Fruit fly (Drosophila melanogaster) whole organism, pupa: Measurements from ENCODE around the gene CG5446.

Experiments
- CG10348 ChIP-seq: fragments of 200-800 bp; sonication (Bioruptor generic); IDR thresholded peaks from 2 replicates; pipeline ENCODE4 v1.3.6; 2022; ENCODE audit warnings: missing biosample characterization, missing genetic modification characterization
- CG12605 ChIP-seq: fragments of 200-800 bp; sonication (Bioruptor generic); IDR thresholded peaks from 2 replicates; pipeline ENCODE4 v1.3.6; 2022; ENCODE audit warnings: missing biosample characterization, missing genetic modification characterization
- CG13204 ChIP-seq: fragments of 200-800 bp; sonication (Bioruptor generic); optimal IDR thresholded peaks from 2 replicates; lab custom pipeline; 2018; ENCODE audit warnings: missing biosample characterization, mild to moderate bottlenecking, missing genetic modification characterization, moderate library complexity
- CG14655 ChIP-seq: fragments of 200-800 bp; sonication (Bioruptor generic); optimal IDR thresholded peaks from 3 replicates; lab custom pipeline; 2017; ENCODE audit warnings: mild to moderate bottlenecking, missing biosample characterization, missing genetic modification reagents, missing genetic modification characterization
- CG15710 ChIP-seq: fragments of 200-800 bp; sonication (Bioruptor generic); optimal IDR thresholded peaks from 2 replicates; lab custom pipeline; 2018; ENCODE audit warnings: missing biosample characterization, mild to moderate bottlenecking, missing genetic modification characterization, moderate library complexity
- CG17806 ChIP-seq: fragments of 200-800 bp; sonication (Bioruptor generic); optimal IDR thresholded peaks from 2 replicates; lab custom pipeline; 2018; ENCODE audit warnings: missing biosample characterization, mild to moderate bottlenecking, missing genetic modification characterization, moderate library complexity
- CG32121 ChIP-seq: fragments of 200-800 bp; sonication (Bioruptor generic); IDR thresholded peaks from 2 replicates; pipeline ENCODE4 v1.3.6; 2022; ENCODE audit warnings: missing biosample characterization, missing genetic modification characterization
- CG34367 ChIP-seq: fragments of 200-800 bp; sonication (Bioruptor generic); optimal IDR thresholded peaks from 2 replicates; lab custom pipeline; 2018; ENCODE audit warnings: missing biosample characterization, mild to moderate bottlenecking, missing genetic modification characterization
- CG4496 ChIP-seq: fragments of 200-800 bp; sonication (Bioruptor generic); IDR thresholded peaks from 3 replicates; pipeline ENCODE4 v1.3.6; 2022; ENCODE audit warnings: missing biosample characterization, missing genetic modification characterization
- CG8159 ChIP-seq: fragments of 200-800 bp; sonication (Bioruptor generic); optimal IDR thresholded peaks from 3 replicates; lab custom pipeline; 2018; ENCODE audit warnings: missing biosample characterization, mild to moderate bottlenecking, missing genetic modification characterization, moderate library complexity
- CG8301 ChIP-seq: fragments of 200-800 bp; sonication (Bioruptor generic); optimal IDR thresholded peaks from 2 replicates; lab custom pipeline; 2018; ENCODE audit warnings: missing biosample characterization, mild to moderate bottlenecking, missing genetic modification characterization
- CG9948 ChIP-seq: fragments of 200-800 bp; sonication (Bioruptor generic); optimal IDR thresholded peaks from 2 replicates; lab custom pipeline; 2018; ENCODE audit warnings: missing biosample characterization, mild to moderate bottlenecking, missing genetic modification characterization, moderate library complexity
- D1 ChIP-seq: fragments of 200-800 bp; sonication (Bioruptor generic); optimal IDR thresholded peaks from 2 replicates; lab custom pipeline; 2018; ENCODE audit warnings: missing biosample characterization, mild to moderate bottlenecking, missing genetic modification characterization, moderate library complexity
- EcR ChIP-seq: fragments of 200-800 bp; sonication (Bioruptor generic); optimal IDR thresholded peaks from 3 replicates; lab custom pipeline; 2019; ENCODE audit warnings: missing biosample characterization, missing genetic modification characterization, mild to moderate bottlenecking, moderate library complexity, missing genetic modification reagents
- Ets98B ChIP-seq: fragments of 200-800 bp; sonication (Bioruptor generic); IDR thresholded peaks from 2 replicates; pipeline ENCODE4 v1.3.6; 2022; ENCODE audit warnings: missing biosample characterization, missing genetic modification characterization
- Pif1A ChIP-seq: fragments of 200-800 bp; sonication (Bioruptor generic); optimal IDR thresholded peaks from 3 replicates; lab custom pipeline; 2016; ENCODE audit warnings: missing biosample characterization, missing genetic modification characterization
- Pif1B ChIP-seq: fragments of 200-800 bp; sonication (Bioruptor generic); optimal IDR thresholded peaks from 3 replicates; lab custom pipeline; 2016; ENCODE audit warnings: missing biosample characterization, missing genetic modification characterization
- Snoo ChIP-seq: fragments of 200-800 bp; sonication (Bioruptor generic); optimal IDR thresholded peaks from 3 replicates; lab custom pipeline; 2017; ENCODE audit warnings: missing biosample characterization, mild to moderate bottlenecking, missing genetic modification characterization, inconsistent platforms
- fd96Ca ChIP-seq: fragments of 200-800 bp; sonication (Bioruptor generic); IDR thresholded peaks from 3 replicates; pipeline ENCODE4 v1.3.6; 2022; ENCODE audit warnings: missing biosample characterization, missing genetic modification characterization
- gl ChIP-seq: fragments of 200-800 bp; sonication (Bioruptor generic); optimal IDR thresholded peaks from 2 replicates; lab custom pipeline; 2018; ENCODE audit warnings: missing biosample characterization, mild to moderate bottlenecking, missing genetic modification characterization
- rn ChIP-seq: fragments of 200-800 bp; sonication (Bioruptor generic); IDR thresholded peaks from 2 replicates; pipeline ENCODE4 v1.3.6; 2022; ENCODE audit warnings: missing biosample characterization, missing genetic modification characterization

The CG5446 gene

DNA sequence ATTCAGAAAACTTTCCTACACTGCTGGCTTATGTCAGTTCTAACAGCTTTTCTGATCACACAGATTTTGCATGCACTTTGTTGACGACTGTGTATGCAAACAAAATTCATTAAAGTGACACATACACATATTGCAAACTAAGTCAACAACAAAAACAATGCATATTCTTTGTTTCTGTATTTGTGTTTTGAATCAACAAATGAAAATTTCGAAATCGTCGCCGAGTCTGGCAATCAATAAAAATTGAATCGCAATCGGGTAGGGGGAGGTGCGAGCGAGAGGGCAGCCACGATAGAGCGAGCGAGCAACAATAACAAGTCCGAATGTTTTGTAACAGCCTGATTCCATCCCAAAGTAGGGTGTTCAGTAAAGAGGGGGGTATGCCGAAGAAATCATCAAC, 35.5 kb upstream of the CG5446 start:
- TF ChIP-seq Snoo (tag; lab: Kevin White, UChicago) (no peak), Pif1A (GFP tag; lab: Kevin White, UChicago) (no peak), rn (GFP tag; lab: Robert Waterston, UW) (no peak), Pif1B (GFP tag; lab: Kevin White, UChicago) (no peak), CG13204 (GFP tag; lab: Kevin White, UChicago) (no peak), CG14655 (GFP tag; lab: Kevin White, UChicago) (no peak), CG8301 (tag; lab: Kevin White, UChicago) (no peak), CG34367 (tag; lab: Kevin White, UChicago) (no peak), CG4496 (GFP tag; lab: Robert Waterston, UW) (no peak), gl (tag; lab: Kevin White, UChicago) (no peak), D1 (no peak), CG8159 (no peak)

DNA sequence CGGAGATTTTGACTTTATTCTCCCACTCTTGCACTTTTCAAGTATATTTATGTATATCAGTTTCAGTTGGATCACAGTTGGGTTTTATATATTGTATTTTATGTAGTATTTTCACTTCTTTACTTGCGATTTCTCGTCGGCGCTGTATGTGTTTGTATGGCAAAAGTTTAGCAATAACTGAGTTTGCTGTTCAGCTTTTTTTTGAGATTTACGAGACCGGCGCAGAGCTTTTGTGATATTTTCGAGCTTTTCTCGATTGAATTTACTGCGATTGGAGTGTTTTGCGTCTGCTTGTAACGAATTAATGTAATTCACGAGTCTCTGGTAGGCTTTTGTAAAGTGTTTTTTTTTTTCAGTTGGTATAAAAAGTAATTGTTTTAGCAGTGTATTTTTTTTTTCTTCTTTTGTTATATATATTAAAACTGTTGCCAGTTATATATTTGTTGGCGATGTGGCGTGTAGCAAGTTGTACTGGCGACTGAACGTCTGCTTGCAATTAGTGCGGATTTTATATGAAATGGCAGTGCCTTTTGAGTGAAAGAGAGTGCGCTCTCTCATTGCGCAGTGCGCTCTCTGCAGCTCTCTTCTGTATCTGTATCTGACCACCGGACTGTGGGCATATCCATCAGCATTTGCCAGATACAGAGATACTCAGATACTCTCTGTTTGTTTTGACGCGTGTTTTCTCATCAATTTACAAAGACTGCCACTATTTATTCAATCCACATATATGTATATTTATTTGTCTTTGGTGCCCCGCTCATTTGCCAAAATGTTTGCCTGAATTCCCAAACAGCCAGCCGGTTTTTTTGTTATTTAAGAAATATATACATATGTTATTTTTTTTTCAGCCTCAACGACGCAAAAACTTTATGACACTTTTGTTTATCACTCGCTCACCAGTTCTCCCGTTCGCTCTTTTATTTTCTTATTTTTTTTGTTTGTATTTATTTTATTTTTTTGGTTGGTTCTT, 33.5 kb upstream of the CG5446 start:
- TF ChIP-seq CG12605 (GFP tag; lab: Robert Waterston, UW) (peak; percentile 79), CG4496 (GFP tag; lab: Robert Waterston, UW) (peak; percentile 69; the same call in 2 of the 3 replicates), fd96Ca (no peak; the same call in 1 of the 3 replicates), Pif1A (GFP tag; lab: Kevin White, UChicago) (peak; percentile 65), CG9948 (peak; percentile 9), Snoo (tag; lab: Kevin White, UChicago) (peak; percentile 58), Ets98B (GFP tag; lab: Robert Waterston, UW) (peak; percentile 74), CG17806 (tag; lab: Kevin White, UChicago) (peak; percentile 28), CG8159 (peak; percentile 30), CG32121 (GFP tag; lab: Robert Waterston, UW) (peak; percentile 68), CG14655 (GFP tag; lab: Kevin White, UChicago) (peak; percentile 31), D1 (peak; percentile 20), CG34367 (tag; lab: Kevin White, UChicago) (peak; percentile 55), CG10348 (no peak), gl (tag; lab: Kevin White, UChicago) (peak; percentile 65), EcR (GFP tag; lab: Kevin White, UChicago) (peak; percentile 62), rn (GFP tag; lab: Robert Waterston, UW) (0 out of 2 replicates have a peak, but pooled peaks have one; percentile 23), CG13204 (GFP tag; lab: Kevin White, UChicago) (peak; percentile 27), Pif1B (GFP tag; lab: Kevin White, UChicago) (peak; percentile 77), CG8301 (tag; lab: Kevin White, UChicago) (peak; percentile 28), CG15710 (peak; percentile 21)

DNA sequence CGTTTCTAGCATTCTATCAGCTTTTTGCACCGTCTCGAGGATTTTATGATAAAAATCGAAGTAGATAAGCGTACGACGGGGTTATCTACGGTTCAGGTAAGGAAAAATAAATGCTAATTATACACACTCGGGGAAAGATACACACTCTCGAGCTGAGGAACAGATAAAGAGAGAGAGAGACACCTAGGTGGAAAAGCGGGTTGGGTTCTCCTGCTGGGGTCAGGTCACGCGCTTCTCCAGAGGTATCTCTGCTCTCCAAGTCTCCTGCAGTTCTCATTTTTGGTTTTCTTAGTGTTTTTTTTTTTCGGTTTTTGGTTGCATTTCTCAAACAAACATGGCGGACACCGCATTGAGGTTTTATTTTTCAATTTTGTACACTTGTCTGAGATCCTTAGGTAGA, 32.3 kb upstream of the CG5446 start:
- TF ChIP-seq D1 (no peak), CG10348 (no peak), CG17806 (tag; lab: Kevin White, UChicago) (no peak), rn (GFP tag; lab: Robert Waterston, UW) (no peak), CG4496 (GFP tag; lab: Robert Waterston, UW) (no peak), Ets98B (GFP tag; lab: Robert Waterston, UW) (no peak), CG8301 (tag; lab: Kevin White, UChicago) (no peak), Pif1B (GFP tag; lab: Kevin White, UChicago) (no peak), fd96Ca (no peak), gl (tag; lab: Kevin White, UChicago) (no peak), Pif1A (GFP tag; lab: Kevin White, UChicago) (no peak), CG9948 (no peak), CG13204 (GFP tag; lab: Kevin White, UChicago) (no peak), Snoo (tag; lab: Kevin White, UChicago) (no peak), CG8159 (no peak), CG34367 (tag; lab: Kevin White, UChicago) (no peak), EcR (GFP tag; lab: Kevin White, UChicago) (no peak), CG12605 (GFP tag; lab: Robert Waterston, UW) (no peak), CG15710 (no peak), CG14655 (GFP tag; lab: Kevin White, UChicago) (no peak)

DNA sequence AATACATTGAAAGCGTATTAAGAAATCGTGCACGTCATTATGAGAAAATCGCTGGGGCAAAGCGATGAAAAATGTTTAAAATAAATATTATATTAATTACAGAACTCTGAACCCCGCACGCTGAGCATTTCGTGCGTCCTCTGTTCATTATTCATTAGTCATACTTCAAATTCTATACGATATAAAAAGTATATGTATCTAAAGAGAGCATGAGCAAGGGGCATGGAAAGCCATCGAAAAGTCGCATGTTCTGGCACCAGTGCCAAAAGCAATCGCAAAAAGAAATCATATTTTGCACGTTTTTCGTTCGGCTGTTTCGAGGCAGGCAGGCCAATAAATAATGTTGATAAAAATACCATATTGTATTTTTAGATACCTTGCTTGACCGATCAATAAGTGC, 31.7 kb upstream of the CG5446 start:
- TF ChIP-seq Snoo (tag; lab: Kevin White, UChicago) (no peak), D1 (no peak), Ets98B (GFP tag; lab: Robert Waterston, UW) (no peak), CG10348 (no peak)

DNA sequence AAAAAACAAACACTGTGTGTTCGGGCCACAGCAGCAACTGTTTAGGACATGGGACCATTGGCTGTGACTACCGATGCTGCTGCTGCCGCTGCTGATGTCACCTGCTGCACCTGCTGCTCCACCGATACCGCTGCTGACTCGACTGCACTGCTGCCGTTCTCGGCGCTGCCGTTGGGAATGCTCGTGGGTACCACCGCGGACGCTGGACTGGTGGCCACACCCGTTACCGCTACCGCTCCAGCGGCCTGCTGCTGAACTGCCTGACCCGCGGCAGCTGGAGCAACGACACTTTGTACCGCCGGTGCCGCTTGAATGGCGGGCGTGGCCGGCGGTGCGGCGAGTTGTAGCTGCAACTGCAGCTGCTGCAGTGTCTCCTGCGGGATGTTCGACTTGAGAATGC, 30.2 kb upstream of the CG5446 start:
- TF ChIP-seq CG15710 = no peak
- TF ChIP-seq fd96Ca = no peak
- peak; percentile 3 for TF ChIP-seq CG13204 (GFP tag; lab: Kevin White, UChicago)

DNA sequence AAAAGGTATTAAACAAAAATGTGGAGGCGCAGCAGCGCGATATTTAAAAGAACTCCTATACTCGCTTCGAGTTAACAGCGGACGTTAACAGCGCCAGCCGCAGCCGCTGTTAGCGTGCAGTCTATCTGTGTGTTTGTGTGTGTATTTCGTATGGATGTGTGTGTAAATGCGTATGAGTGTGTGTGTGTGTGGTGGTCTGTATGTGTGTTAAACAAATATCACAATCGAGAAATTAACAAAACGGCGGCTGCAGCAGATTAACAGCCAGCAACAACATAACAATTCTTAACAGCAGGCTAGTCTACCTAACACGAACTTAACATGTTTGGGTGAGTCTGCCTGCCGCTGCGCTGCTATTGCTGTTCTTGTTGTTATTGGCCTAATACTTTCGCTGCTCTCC, 29.7 kb upstream of the CG5446 start:
- TF ChIP-seq CG4496 (GFP tag; lab: Robert Waterston, UW) = no peak
- TF ChIP-seq EcR (GFP tag; lab: Kevin White, UChicago) = no peak
- no peak for TF ChIP-seq Pif1B (GFP tag; lab: Kevin White, UChicago)
- TF ChIP-seq CG8159 = no peak
- no peak for TF ChIP-seq CG8301 (tag; lab: Kevin White, UChicago)
- TF ChIP-seq Ets98B (GFP tag; lab: Robert Waterston, UW) = no peak
- no peak for TF ChIP-seq CG32121 (GFP tag; lab: Robert Waterston, UW)
- no peak for TF ChIP-seq gl (tag; lab: Kevin White, UChicago)
- TF ChIP-seq CG14655 (GFP tag; lab: Kevin White, UChicago) = no peak
- TF ChIP-seq CG34367 (tag; lab: Kevin White, UChicago) = no peak
- TF ChIP-seq CG13204 (GFP tag; lab: Kevin White, UChicago) = no peak
- no peak for TF ChIP-seq Pif1A (GFP tag; lab: Kevin White, UChicago)
- no peak for TF ChIP-seq CG17806 (tag; lab: Kevin White, UChicago)
- no peak for TF ChIP-seq fd96Ca
- TF ChIP-seq rn (GFP tag; lab: Robert Waterston, UW) = no peak
- no peak for TF ChIP-seq CG10348
